Worm (Caenorhabditis elegans) whole organism, dauer: ENCODE data around the gene lars-1.

Experiments used
- unc-62 ChIP-seq: sonication (generic microtip); optimal IDR thresholded peaks from 2 replicates; lab custom pipeline; 2017; ENCODE audit warnings: missing biosample characterization, missing genetic modification reagents, missing genetic modification characterization

lars-1 gene

ce11 chrIII:4134059-4134458 is 52.5 kb downstream of the lars-1 start:
- no peak for TF ChIP-seq unc-62 (GFP tag; lab: Kevin White, UChicago)

ce11 chrIII:4131814-4132555 is 54.6 kb downstream of the lars-1 start:
- TF ChIP-seq unc-62 (GFP tag; lab: Kevin White, UChicago) = no peak
